Fruit fly (Drosophila melanogaster) whole organism: ENCODE measurements around the gene CG4629.

ENCODE experiments used
- CG8478 ChIP-seq: fragments of >200 bp; optimal IDR thresholded peaks from 2 replicates; lab custom pipeline; 2018; ENCODE audit warnings: inconsistent platforms
- Dll ChIP-seq: fragments of >200 bp; optimal IDR thresholded peaks from 2 replicates; lab custom pipeline; 2017
- EcR ChIP-seq, 2 experiments: fragments of >200 bp; optimal IDR thresholded peaks; 2 replicates each; lab custom pipeline; 2017; ENCODE audit warnings: missing biosample characterization in 2 of 2, missing genetic modification characterization in 2 of 2, missing genetic modification reagents in 2 of 2
- pan ChIP-seq: fragments of >200 bp; optimal IDR thresholded peaks from 2 replicates; lab custom pipeline; 2017
- psq ChIP-seq: fragments of >200 bp; optimal IDR thresholded peaks from 2 replicates; lab custom pipeline; 2017
- usp ChIP-seq: fragments of >200 bp; optimal IDR thresholded peaks from 2 replicates; lab custom pipeline; 2017; ENCODE audit warnings: missing biosample characterization, missing genetic modification characterization, mixed read lengths

- no peak for TF ChIP-seq CG8478 (lab: Kevin White, UChicago)
- TF ChIP-seq usp = no peak
- TF ChIP-seq pan (lab: Kevin White, UChicago) = no peak
- no peak for TF ChIP-seq Dll (lab: Kevin White, UChicago)
- no peak for TF ChIP-seq EcR (GFP tag; optimal IDR thresholded peaks at IDR 0.05; lab: Kevin White, UChicago)
- TF ChIP-seq psq (lab: Kevin White, UChicago) = no peak
Measured at dm6 chr2L:1086312-1086906, 15.9 kb downstream of the CG4629 start.
